Fruit fly (Drosophila melanogaster): ENCODE data around the gene Snmp1.
A peak's percentile ranks its signal among the peaks of the same experiment; 100 is the strongest.

Gene Snmp1

DNA sequence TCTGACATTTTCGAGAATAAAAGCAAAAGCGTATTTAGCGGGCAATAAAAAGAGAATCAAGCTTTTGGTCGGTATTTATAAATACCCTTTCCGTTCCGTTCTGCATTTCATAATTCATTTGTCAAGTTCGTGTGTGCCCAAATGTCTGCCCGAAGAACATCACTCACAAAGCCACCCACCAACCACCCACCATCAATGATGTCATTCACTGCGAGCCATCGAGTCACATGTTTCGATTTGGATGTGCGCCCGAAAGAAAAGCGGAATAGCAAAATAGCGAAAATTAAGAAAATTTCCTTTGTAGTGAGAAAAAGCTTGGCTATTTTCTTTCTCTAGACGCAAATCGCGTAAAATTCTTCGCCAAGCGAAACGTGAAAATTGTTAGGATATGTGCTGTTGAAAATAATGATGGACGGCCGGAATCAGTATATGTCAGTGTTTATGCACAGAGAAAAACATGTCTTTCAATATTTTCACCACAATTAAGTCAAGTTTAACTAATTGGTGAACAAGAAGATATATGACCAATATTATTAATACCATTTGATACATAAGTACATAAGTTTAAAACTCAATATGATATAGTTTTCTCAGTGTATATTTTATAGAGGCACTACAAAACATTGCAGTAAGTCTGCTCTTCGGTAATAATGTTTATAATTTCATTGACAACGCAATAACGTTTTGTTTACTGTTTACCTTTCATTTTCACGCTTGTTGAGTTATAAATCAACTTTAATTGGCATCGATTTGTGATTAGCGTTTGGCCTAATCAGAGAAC, 16.7 kb downstream of the Snmp1 start (continued):
- TF ChIP-seq caup (GFP tag; optimal IDR thresholded peaks at IDR 0.05; ENCODE audit: severe bottlenecking) = peak; percentile 55
- peak; percentile 8 for TF ChIP-seq Ets97D (GFP tag; optimal IDR thresholded peaks at IDR 0.05)
- no peak for TF ChIP-seq her (GFP tag; optimal IDR thresholded peaks at IDR 0.05)
- peak; percentile 58 for TF ChIP-seq Drgx (GFP tag; IDR thresholded peaks at IDR 0.05)
- peak; percentile 72 for TF ChIP-seq CG10543 (GFP tag; optimal IDR thresholded peaks at IDR 0.05)
- TF ChIP-seq Fer2 (tag; optimal IDR thresholded peaks at IDR 0.05) = no peak
- peak; percentile 33; the same call in 1 of the 2 replicates for TF ChIP-seq klu (GFP tag; IDR thresholded peaks at IDR 0.05)
- peak; percentile 61 for TF ChIP-seq CG10366 (GFP tag; IDR thresholded peaks at IDR 0.05)
- 0 out of 2 replicates have a peak, but pooled peaks have one; percentile 46 for TF ChIP-seq Taf1 (GFP tag; IDR thresholded peaks at IDR 0.05)
- peak; percentile 4 for TF ChIP-seq CG10979 (tag; optimal IDR thresholded peaks at IDR 0.05)
- TF ChIP-seq salm (tag; optimal IDR thresholded peaks at IDR 0.05) = no peak
- TF ChIP-seq CG6683 (GFP tag; optimal IDR thresholded peaks at IDR 0.05) = peak; percentile 23
- TF ChIP-seq org-1 (GFP tag; optimal IDR thresholded peaks at IDR 0.05) = no peak
- no peak for TF ChIP-seq disco-r (GFP tag; optimal IDR thresholded peaks at IDR 0.05)
- peak; percentile 57 for TF ChIP-seq Hsf (GFP tag; optimal IDR thresholded peaks at IDR 0.05)
- peak; percentile 69 for TF ChIP-seq CoRest (tag; optimal IDR thresholded peaks at IDR 0.05)
- no peak for TF ChIP-seq ab (GFP tag; optimal IDR thresholded peaks at IDR 0.05)
- no peak for TF ChIP-seq eve (GFP tag; optimal IDR thresholded peaks at IDR 0.05)
- no peak for TF ChIP-seq ken (GFP tag; IDR thresholded peaks at IDR 0.05)
- peak; percentile 35; the same call in 1 of the 2 replicates for TF ChIP-seq E2f2 (GFP tag; IDR thresholded peaks at IDR 0.05)
- TF ChIP-seq CG11247 (GFP tag; IDR thresholded peaks at IDR 0.05) = no peak
- TF ChIP-seq Ptx1 (GFP tag; IDR thresholded peaks at IDR 0.05) = peak; percentile 76
- no peak for TF ChIP-seq cg (GFP tag; optimal IDR thresholded peaks at IDR 0.05)
- TF ChIP-seq phol (tag; optimal IDR thresholded peaks at IDR 0.05) = peak; percentile 54
- peak; percentile 44; the same call in 1 of the 2 replicates for TF ChIP-seq lmd (GFP tag; IDR thresholded peaks at IDR 0.05)
- peak; percentile 33 for TF ChIP-seq CG12942 (GFP tag; optimal IDR thresholded peaks at IDR 0.05)
- TF ChIP-seq hbn (GFP tag; IDR thresholded peaks at IDR 0.05; ENCODE audit: partially characterized antibody) = no peak
- TF ChIP-seq CG17385 (GFP tag; optimal IDR thresholded peaks at IDR 0.05) = peak; percentile 60
- 0 out of 2 replicates have a peak, but pooled peaks have one; percentile 24 for TF ChIP-seq CG7372 (GFP tag; IDR thresholded peaks at IDR 0.05)
- peak; percentile 49 for TF ChIP-seq CG7556 (GFP tag; optimal IDR thresholded peaks at IDR 0.05)
- TF ChIP-seq Dll (GFP tag; IDR thresholded peaks at IDR 0.05; ENCODE audit: partially characterized antibody) = no peak
- TF ChIP-seq Oli (tag; optimal IDR thresholded peaks at IDR 0.05) = peak; percentile 45
- TF ChIP-seq CG31441 (GFP tag; IDR thresholded peaks at IDR 0.05) = peak; percentile 56
- peak; percentile 4 for TF ChIP-seq ems (GFP tag; optimal IDR thresholded peaks at IDR 0.05)
- peak; percentile 22 for TF ChIP-seq scrt (GFP tag; optimal IDR thresholded peaks at IDR 0.05)
- peak; percentile 61 for TF ChIP-seq Fer3 (tag; optimal IDR thresholded peaks at IDR 0.05)
- TF ChIP-seq aop (GFP tag; IDR thresholded peaks at IDR 0.05) = no peak
- peak; percentile 69 for TF ChIP-seq sens (GFP tag)
- TF ChIP-seq Ssrp (tag; optimal IDR thresholded peaks at IDR 0.05) = peak; percentile 51
- TF ChIP-seq luna (GFP tag; optimal IDR thresholded peaks at IDR 0.05) = no peak
- TF ChIP-seq kay (GFP tag; optimal IDR thresholded peaks at IDR 0.05) = no peak
- TF ChIP-seq sob (GFP tag; IDR thresholded peaks at IDR 0.05) = peak; percentile 71
- TF ChIP-seq slbo (GFP tag; IDR thresholded peaks at IDR 0.05) = peak; percentile 77
- TF ChIP-seq az2 (GFP tag; optimal IDR thresholded peaks at IDR 0.05) = peak; percentile 37
- peak; percentile 53; the same call in 1 of the 2 replicates for TF ChIP-seq CG6689 (GFP tag; IDR thresholded peaks at IDR 0.05)
- TF ChIP-seq tio (GFP tag; optimal IDR thresholded peaks at IDR 0.05) = peak; percentile 49
- peak; percentile 2 to 55 for TF ChIP-seq Pdp1 (GFP tag; optimal IDR thresholded peaks at IDR 0.05)
- peak; percentile 59 for TF ChIP-seq gro (GFP tag; optimal IDR thresholded peaks at IDR 0.05)
- TF ChIP-seq CG6854 (GFP tag; optimal IDR thresholded peaks at IDR 0.05) = peak; percentile 14
